Worm (Caenorhabditis elegans): ENCODE results near the gene grl-20.

- no peak for TF ChIP-seq W03F9.2 (tag; optimal IDR thresholded peaks at IDR 0.05)
- no peak for TF ChIP-seq him-1 (tag; optimal IDR thresholded peaks at IDR 0.05)
- TF ChIP-seq dao-5 (tag; optimal IDR thresholded peaks at IDR 0.05) = no peak
Observed at ce11 chrIV:2083146-2083545, 45.5 kb downstream of the grl-20 start.
